Fruit fly (Drosophila melanogaster) whole organism, adult: Measurements from ENCODE around the gene CG8281.

ENCODE experiments used
- Clk ChIP-seq: fragments of 200-800 bp; sonication (Bioruptor generic); optimal IDR thresholded peaks from 2 replicates; lab custom pipeline; 2017; ENCODE audit warnings: missing biosample characterization, missing genetic modification characterization
- cnc ChIP-seq, 2 experiments: fragments of >200 bp; optimal IDR thresholded peaks; 2 replicates each; lab custom pipeline; 2017
- ovo ChIP-seq: fragments of 200-800 bp; sonication (Bioruptor generic); optimal IDR thresholded peaks from 2 replicates; lab custom pipeline; 2016; ENCODE audit warnings: missing biosample characterization, missing genetic modification characterization

dm6 chr3L:7910916-7911467 lies 1.3 kb upstream of the CG8281 start:
- TF ChIP-seq ovo (GFP tag; lab: Kevin White, UChicago) (no peak), cnc (optimal IDR thresholded peaks at IDR 0.05; lab: Kevin White, UChicago) (no peak), Clk (GFP tag; lab: Kevin White, UChicago) (no peak)
